Fruit fly (Drosophila melanogaster) whole organism, embryonic: ENCODE results near the gene CG46307.

Experiments
- Ada2b ChIP-seq: fragments of 200-800 bp; sonication (Bioruptor generic); IDR thresholded peaks from 2 replicates; pipeline ENCODE4 v1.3.6; 2022; ENCODE audit warnings: missing biosample characterization, missing genetic modification characterization
- Aef1 ChIP-seq: fragments of 200-800 bp; sonication (Bioruptor generic); IDR thresholded peaks from 3 replicates; pipeline ENCODE4 v1.3.6; 2022; ENCODE audit warnings: missing biosample characterization, missing genetic modification characterization
- CG10431 ChIP-seq: fragments of 200-800 bp; sonication (Bioruptor generic); optimal IDR thresholded peaks from 3 replicates; lab custom pipeline; 2018; ENCODE audit warnings: missing biosample characterization, mild to moderate bottlenecking, missing genetic modification characterization
- CG11093 ChIP-seq: fragments of 200-800 bp; sonication (Bioruptor generic); IDR thresholded peaks from 3 replicates; pipeline ENCODE4 v1.3.6; 2022; ENCODE audit warnings: missing biosample characterization, missing genetic modification characterization
- CG17186 ChIP-seq: fragments of 200-800 bp; sonication (Bioruptor generic); optimal IDR thresholded peaks from 3 replicates; lab custom pipeline; 2017; ENCODE audit warnings: missing biosample characterization, missing genetic modification reagents, missing genetic modification characterization
- CG17359 ChIP-seq: fragments of 200-800 bp; sonication (Bioruptor generic); optimal IDR thresholded peaks from 3 replicates; lab custom pipeline; 2018; ENCODE audit warnings: missing biosample characterization, mild to moderate bottlenecking, missing genetic modification characterization, moderate library complexity
- CG2712 ChIP-seq: fragments of 200-800 bp; optimal IDR thresholded peaks from 3 replicates; lab custom pipeline; 2019; ENCODE audit warnings: missing biosample characterization, mild to moderate bottlenecking, missing genetic modification characterization, moderate library complexity
- CG33557 ChIP-seq: fragments of 200-800 bp; sonication (Bioruptor generic); optimal IDR thresholded peaks from 2 replicates; lab custom pipeline; 2019; ENCODE audit warnings: missing biosample characterization, mild to moderate bottlenecking, missing genetic modification characterization, moderate library complexity
- CG34422 ChIP-seq: fragments of 200-800 bp; sonication (Bioruptor generic); IDR thresholded peaks from 3 replicates; pipeline ENCODE4 v1.3.6; 2022; ENCODE audit warnings: missing biosample characterization, missing genetic modification characterization
- CG4282 ChIP-seq: fragments of 200-800 bp; sonication (Bioruptor generic); optimal IDR thresholded peaks from 2 replicates; lab custom pipeline; 2016; ENCODE audit warnings: missing biosample characterization, missing genetic modification characterization
- CG7963 ChIP-seq: fragments of 200-800 bp; sonication (Bioruptor generic); IDR thresholded peaks from 3 replicates; pipeline ENCODE4 v1.3.6; 2022; ENCODE audit warnings: missing biosample characterization, missing genetic modification characterization; ENCODE audit not compliant: partially characterized antibody
- CG8281 ChIP-seq: fragments of 200-800 bp; sonication (Bioruptor generic); optimal IDR thresholded peaks from 2 replicates; lab custom pipeline; 2018; ENCODE audit warnings: missing biosample characterization, mild to moderate bottlenecking, missing genetic modification characterization, moderate library complexity
- Doc2 ChIP-seq: fragments of 200-800 bp; sonication (Bioruptor generic); IDR thresholded peaks from 2 replicates; pipeline ENCODE4 v1.3.6; 2022; ENCODE audit warnings: missing biosample characterization, missing genetic modification characterization
- Drgx ChIP-seq: fragments of 200-800 bp; sonication (Bioruptor generic); IDR thresholded peaks from 2 replicates; pipeline ENCODE4 v1.3.6; 2022; ENCODE audit warnings: missing biosample characterization, missing genetic modification characterization
- Nf-YA ChIP-seq: fragments of 200-800 bp; sonication (Bioruptor generic); IDR thresholded peaks from 2 replicates; pipeline ENCODE4 v1.3.6; 2022; ENCODE audit warnings: missing biosample characterization, missing genetic modification characterization
- Pdp1 ChIP-seq, 2 experiments: fragments of 200-800 bp; sonication (Bioruptor generic); optimal IDR thresholded peaks; 3 replicates each; lab custom pipeline; 2016; ENCODE audit warnings: missing biosample characterization in 2 of 2, missing genetic modification characterization in 2 of 2, mild to moderate bottlenecking in 1 of 2, moderate library complexity in 1 of 2
- Sry-δ ChIP-seq: fragments of 200-800 bp; sonication (Bioruptor generic); optimal IDR thresholded peaks from 2 replicates; lab custom pipeline; 2016; ENCODE audit warnings: missing biosample characterization, missing genetic modification characterization
- bbx ChIP-seq: fragments of 200-800 bp; sonication (Bioruptor generic); IDR thresholded peaks from 2 replicates; pipeline ENCODE4 v1.3.6; 2022; ENCODE audit warnings: missing biosample characterization, missing genetic modification characterization; ENCODE audit not compliant: partially characterized antibody
- bsh ChIP-seq, 2 experiments: fragments of 200-800 bp; sonication (Bioruptor generic); optimal IDR thresholded peaks; 2 replicates each; lab custom pipeline; 2017 to 2018; ENCODE audit warnings: mild to moderate bottlenecking in 2 of 2, missing biosample characterization in 2 of 2, missing genetic modification characterization in 2 of 2, moderate library complexity in 1 of 2
- btn ChIP-seq: fragments of 200-800 bp; sonication (Bioruptor generic); optimal IDR thresholded peaks from 2 replicates; lab custom pipeline; 2016; ENCODE audit warnings: missing biosample characterization, missing genetic modification characterization
- chif ChIP-seq, 2 experiments: fragments of 200-800 bp; sonication (Bioruptor generic); optimal IDR thresholded peaks; 3 replicates each; lab custom pipeline; 2016; ENCODE audit warnings: missing biosample characterization in 2 of 2, missing genetic modification characterization in 2 of 2
- ci ChIP-seq: fragments of 200-800 bp; sonication (Bioruptor generic); IDR thresholded peaks from 3 replicates; pipeline ENCODE4 v1.3.6; 2022; ENCODE audit warnings: missing biosample characterization, missing genetic modification characterization
- exex ChIP-seq: fragments of 200-800 bp; sonication (Bioruptor generic); optimal IDR thresholded peaks from 4 replicates; lab custom pipeline; 2018; ENCODE audit warnings: missing biosample characterization, mild to moderate bottlenecking, missing genetic modification characterization, moderate library complexity
- fd96Cb ChIP-seq: fragments of 200-800 bp; sonication (Bioruptor generic); optimal IDR thresholded peaks from 2 replicates; lab custom pipeline; 2018; ENCODE audit warnings: missing biosample characterization, mild to moderate bottlenecking, missing genetic modification characterization, moderate library complexity
- gsb ChIP-seq: fragments of 200-800 bp; sonication (Bioruptor generic); IDR thresholded peaks from 2 replicates; pipeline ENCODE4 v1.3.6; 2022; ENCODE audit warnings: missing biosample characterization, missing genetic modification characterization
- hb ChIP-seq: fragments of 200-800 bp; sonication (Bioruptor generic); IDR thresholded peaks from 3 replicates; pipeline ENCODE4 v1.3.6; 2022; ENCODE audit warnings: missing biosample characterization, missing genetic modification characterization; ENCODE audit not compliant: partially characterized antibody
- hkb ChIP-seq, 2 experiments: fragments of 200-800 bp in 1 of 2; fragments of >200 bp in 1 of 2; sonication (Bioruptor generic) in 1 of 2; IDR thresholded peaks in 1 of 2; optimal IDR thresholded peaks in 1 of 2; 2 replicates each; pipeline versions ENCODE4 v1.3.6 to Lab custom; 2017 to 2022; ENCODE audit warnings: missing biosample characterization in 1 of 2, missing genetic modification characterization in 1 of 2
- inv ChIP-seq: fragments of 200-800 bp; sonication (Bioruptor generic); IDR thresholded peaks from 2 replicates; pipeline ENCODE4 v1.3.6; 2022; ENCODE audit warnings: missing biosample characterization, missing genetic modification characterization; ENCODE audit not compliant: partially characterized antibody
- lab ChIP-seq: fragments of 200-800 bp; sonication (Bioruptor generic); optimal IDR thresholded peaks from 3 replicates; lab custom pipeline; 2017; ENCODE audit warnings: missing biosample characterization, missing genetic modification characterization, mild to moderate bottlenecking, moderate library complexity, missing genetic modification reagents
- mirr ChIP-seq: fragments of 200-800 bp; sonication (Bioruptor generic); optimal IDR thresholded peaks from 3 replicates; lab custom pipeline; 2018; ENCODE audit warnings: missing biosample characterization, mild to moderate bottlenecking, missing genetic modification characterization
- phol ChIP-seq: fragments of 200-800 bp; sonication (Bioruptor generic); optimal IDR thresholded peaks from 3 replicates; lab custom pipeline; 2018; ENCODE audit warnings: missing biosample characterization, mild to moderate bottlenecking, missing genetic modification characterization, moderate library complexity
- rib ChIP-seq: fragments of 200-800 bp; sonication (Bioruptor generic); IDR thresholded peaks from 2 replicates; pipeline ENCODE4 v1.3.6; 2022; ENCODE audit warnings: missing biosample characterization, missing genetic modification characterization
- sd ChIP-seq: fragments of 200-800 bp; sonication (Bioruptor generic); optimal IDR thresholded peaks from 3 replicates; lab custom pipeline; 2018; ENCODE audit warnings: missing biosample characterization, mild to moderate bottlenecking, missing genetic modification characterization, moderate library complexity
- sens ChIP-seq: fragments of 200-800 bp; sonication (Bioruptor generic); peaks from one replicate; lab custom pipeline; 2016; ENCODE audit warnings: missing biosample characterization, missing genetic modification characterization
- tio ChIP-seq: fragments of 200-800 bp; sonication (Bioruptor generic); optimal IDR thresholded peaks from 2 replicates; lab custom pipeline; 2017; ENCODE audit warnings: missing biosample characterization, missing genetic modification characterization, inconsistent platforms
- trem ChIP-seq: fragments of 200-800 bp; optimal IDR thresholded peaks from 3 replicates; lab custom pipeline; 2019; ENCODE audit warnings: missing biosample characterization, mild to moderate bottlenecking, missing genetic modification characterization, moderate library complexity
- zfh1 ChIP-seq: fragments of 200-800 bp; sonication (Bioruptor generic); IDR thresholded peaks from 3 replicates; pipeline ENCODE4 v1.3.6; 2022; ENCODE audit warnings: missing biosample characterization, missing genetic modification characterization
- zfh2 ChIP-seq: fragments of 200-800 bp; sonication (Bioruptor generic); optimal IDR thresholded peaks from 2 replicates; lab custom pipeline; 2016; ENCODE audit warnings: missing biosample characterization, missing genetic modification characterization

CG46307 gene

dm6 chr2L:21108759-21109282, 4.5 kb downstream of the CG46307 start (continued):
- no peak for TF ChIP-seq bbx (GFP tag; lab: Robert Waterston, UW)
- TF ChIP-seq CG10431 (GFP tag; lab: Kevin White, UChicago): no peak
- no peak for TF ChIP-seq Doc2 (GFP tag; lab: Robert Waterston, UW)
- TF ChIP-seq fd96Cb (tag; lab: Kevin White, UChicago): peak; percentile 38
- peak; percentile 78 for TF ChIP-seq zfh1 (GFP tag; lab: Robert Waterston, UW)
- TF ChIP-seq Ada2b (GFP tag; lab: Robert Waterston, UW): peak; percentile 66
- peak; percentile 16 to 72 for TF ChIP-seq chif (GFP tag; optimal IDR thresholded peaks at IDR 0.05; lab: Kevin White, UChicago)
- no peak for TF ChIP-seq Drgx (GFP tag; lab: Robert Waterston, UW)
- TF ChIP-seq Aef1 (GFP tag; lab: Robert Waterston, UW): 0 out of 3 replicates have a peak, but pooled peaks have one; percentile 9
- TF ChIP-seq phol (tag; lab: Kevin White, UChicago): peak; percentile 65
- peak; percentile 40 for TF ChIP-seq trem (tag; lab: Kevin White, UChicago)
- no peak for TF ChIP-seq hkb (optimal IDR thresholded peaks at IDR 0.05; lab: Kevin White, UChicago)
- TF ChIP-seq hkb (GFP tag; IDR thresholded peaks at IDR 0.05; lab: Robert Waterston, UW): peak; percentile 69
- TF ChIP-seq Sry-δ: peak; percentile 10
- peak; percentile 76 for TF ChIP-seq CG2712 (tag; lab: Kevin White, UChicago)
- TF ChIP-seq CG8281 (tag; lab: Kevin White, UChicago): peak; percentile 7
- no peak; the same call in 2 of the 3 replicates for TF ChIP-seq ci (GFP tag; lab: Robert Waterston, UW)
- TF ChIP-seq zfh2: peak; percentile 6
- TF ChIP-seq btn (GFP tag; lab: Kevin White, UChicago): peak; percentile 33
- no peak for TF ChIP-seq CG11093
- peak in 1 of 2 experiments; percentile 78 for TF ChIP-seq bsh (GFP tag; optimal IDR thresholded peaks at IDR 0.05; lab: Kevin White, UChicago)
- TF ChIP-seq rib: no peak
- TF ChIP-seq sd (tag; lab: Kevin White, UChicago): no peak
- no peak for TF ChIP-seq CG17186 (GFP tag; lab: Kevin White, UChicago)
- peak; percentile 38 for TF ChIP-seq CG17359 (tag; lab: Kevin White, UChicago)
- TF ChIP-seq CG33557 (GFP tag; lab: Kevin White, UChicago): peak; percentile 56
- no peak for TF ChIP-seq hb (GFP tag; lab: Robert Waterston, UW)
- no peak for TF ChIP-seq CG7963 (GFP tag; lab: Robert Waterston, UW)
- no peak for TF ChIP-seq CG4282
- TF ChIP-seq Nf-YA (GFP tag; lab: Robert Waterston, UW): 0 out of 2 replicates have a peak, but pooled peaks have one; percentile 38

dm6 chr2L:21109680-21110079, 5.3 kb downstream of the CG46307 start:
- TF ChIP-seq lab (GFP tag; lab: Kevin White, UChicago) (peak; percentile 63), CG34422 (GFP tag; lab: Robert Waterston, UW) (no peak), exex (tag; lab: Kevin White, UChicago) (peak; percentile 57), gsb (GFP tag; lab: Robert Waterston, UW) (no peak), sd (tag; lab: Kevin White, UChicago) (peak; percentile 32), sens (GFP tag; lab: Kevin White, UChicago) (peak; percentile 47), Pdp1 (GFP tag; optimal IDR thresholded peaks at IDR 0.05; lab: Kevin White, UChicago) (peak in 1 of 2 experiments; percentile 13), inv (GFP tag; lab: Robert Waterston, UW) (no peak), tio (GFP tag; lab: Kevin White, UChicago) (no peak), mirr (GFP tag; lab: Kevin White, UChicago) (peak; percentile 67)
